Worm (Caenorhabditis elegans): ENCODE measurements around the gene srlf-24.

srlf-24 gene

ce11 chrIV:11118837-11119491 is 13.3 kb upstream of the srlf-24 start, which contains the start of the genes imp-2 and enpl-1 (continued):
- TF ChIP-seq F10B5.3 (tag; optimal IDR thresholded peaks at IDR 0.05) (peak; percentile 69), unc-39 (tag; optimal IDR thresholded peaks at IDR 0.05) (no peak), nhr-237 (tag; optimal IDR thresholded peaks at IDR 0.05) (no peak), mxl-2 (GFP tag; conservative IDR thresholded peaks at IDR 0.05) (no peak), zag-1 (tag; optimal IDR thresholded peaks at IDR 0.05) (peak; percentile 68), dmd-8 (GFP tag; IDR thresholded peaks at IDR 0.05) (0 out of 2 replicates have a peak, but pooled peaks have one; percentile 53), spr-1 (tag; optimal IDR thresholded peaks at IDR 0.05) (peak; percentile 59), dve-1 (tag; optimal IDR thresholded peaks at IDR 0.05; ENCODE audit: insufficient read depth) (peak; percentile 93), mdt-29 (GFP tag; IDR thresholded peaks at IDR 0.05) (peak; percentile 60; the same call in 1 of the 2 replicates), nhr-48 (tag; optimal IDR thresholded peaks at IDR 0.05) (peak; percentile 62), ztf-7 (tag; optimal IDR thresholded peaks at IDR 0.05) (no peak), nhr-111 (GFP tag; optimal IDR thresholded peaks at IDR 0.05) (no peak), zfp-3 (GFP tag; conservative IDR thresholded peaks at IDR 0.05) (0 out of 2 replicates have a peak, but pooled peaks have one; percentile 13), set-16 (GFP tag; IDR thresholded peaks at IDR 0.05) (peak; percentile 67), F26F4.8 (GFP tag; conservative IDR thresholded peaks at IDR 0.05) (no peak), lin-1 (GFP tag; IDR thresholded peaks at IDR 0.05) (peak; percentile 70; the same call in 1 of the 2 replicates), unc-62 (GFP tag; optimal IDR thresholded peaks at IDR 0.05 in 1 of 2) (peak in 1 of 2 experiments; percentile 96), unc-62 (tag; optimal IDR thresholded peaks at IDR 0.05) (no peak), F37D6.2 (tag; optimal IDR thresholded peaks at IDR 0.05) (peak; percentile 63), nhr-25 (tag; optimal IDR thresholded peaks at IDR 0.05; ENCODE audit: borderline replicate concordance, insufficient read depth) (peak; percentile 65), T20F7.1 (GFP tag; optimal IDR thresholded peaks at IDR 0.05) (peak; percentile 85), pha-4 (GFP tag; IDR thresholded peaks at IDR 0.05) (peak; percentile 89), pha-4 (tag; optimal IDR thresholded peaks at IDR 0.05) (peak; percentile 33), mdl-1 (tag; optimal IDR thresholded peaks at IDR 0.05) (peak; percentile 71 to 98), attf-4 (tag; optimal IDR thresholded peaks at IDR 0.05) (no peak), R02D3.7 (tag; optimal IDR thresholded peaks at IDR 0.05) (no peak), aly-2 (tag; optimal IDR thresholded peaks at IDR 0.05) (no peak), nhr-10 (tag; optimal IDR thresholded peaks at IDR 0.05) (peak; percentile 30), daf-12 (tag; optimal IDR thresholded peaks at IDR 0.05) (no peak), saeg-2 (GFP tag; IDR thresholded peaks at IDR 0.05) (peak; percentile 78), ama-1 (optimal IDR thresholded peaks at IDR 0.05) (peak; percentile 21), jun-1 (tag; optimal IDR thresholded peaks at IDR 0.05) (peak; percentile 71), tra-1 (GFP tag; IDR thresholded peaks at IDR 0.05) (peak; percentile 49; the same call in 1 of the 2 replicates), nhr-77 (tag; optimal IDR thresholded peaks at IDR 0.05) (peak; percentile 77), fkh-10 (GFP tag; optimal IDR thresholded peaks at IDR 0.05) (peak; percentile 85), gei-8 (GFP tag; optimal IDR thresholded peaks at IDR 0.05) (peak; percentile 76), unc-130 (GFP tag; optimal IDR thresholded peaks at IDR 0.05) (peak; percentile 68), hlh-11 (tag; optimal IDR thresholded peaks at IDR 0.05) (peak; percentile 96), nhr-28 (tag; optimal IDR thresholded peaks at IDR 0.05) (peak; percentile 73), F44E2.7 (GFP tag; IDR thresholded peaks at IDR 0.05) (no peak), lin-13 (GFP tag; optimal IDR thresholded peaks at IDR 0.05) (peak; percentile 83), aha-1 (tag) (peak; percentile 87), madf-5 (GFP tag; IDR thresholded peaks at IDR 0.05) (no peak), snpc-4 (tag; optimal IDR thresholded peaks at IDR 0.05) (no peak), T26A8.4 (GFP tag; IDR thresholded peaks at IDR 0.05) (peak; percentile 89), nhr-42 (GFP tag; IDR thresholded peaks at IDR 0.05) (peak; percentile 58; the same call in 1 of the 2 replicates), fos-1 (tag; optimal IDR thresholded peaks at IDR 0.05) (no peak), skn-1 (tag; optimal IDR thresholded peaks at IDR 0.05) (no peak), Y48G9A.11 (GFP tag; IDR thresholded peaks at IDR 0.05) (no peak), daf-16 (GFP tag; optimal IDR thresholded peaks at IDR 0.05) (peak in 1 of 2 experiments; percentile 74), daf-16 (tag; optimal IDR thresholded peaks at IDR 0.05) (peak; percentile 72), nhr-76 (tag; optimal IDR thresholded peaks at IDR 0.05) (no peak)
